Worm (Caenorhabditis elegans): Measurements from ENCODE around the gene vps-35.

DNA sequence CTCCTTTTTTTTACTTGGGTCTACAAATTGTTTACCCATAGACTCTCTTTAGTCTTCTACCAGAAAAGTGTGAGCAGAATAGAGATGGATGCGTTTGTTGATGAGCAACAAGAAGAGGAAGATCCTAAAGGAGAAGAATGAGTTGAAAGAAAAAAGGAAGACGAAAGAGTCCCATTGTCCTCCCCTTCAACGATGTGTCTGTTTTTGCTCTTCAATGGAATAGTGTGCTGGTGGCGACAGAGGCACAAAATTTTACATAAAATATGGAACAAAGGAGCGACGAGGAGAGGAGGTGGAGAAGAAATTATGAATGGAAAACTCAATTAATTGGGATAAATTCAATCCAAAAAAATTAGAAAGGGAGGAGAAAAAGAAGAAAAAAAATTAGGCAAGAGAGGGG, 47.0 kb upstream of the vps-35 start:
- no peak for TF ChIP-seq dao-5 (tag; optimal IDR thresholded peaks at IDR 0.05)
- TF ChIP-seq W03F9.2 (tag; optimal IDR thresholded peaks at IDR 0.05), result no peak
- no peak for TF ChIP-seq him-1 (tag; optimal IDR thresholded peaks at IDR 0.05)
